Worm (Caenorhabditis elegans) whole organism, late embryonic: ENCODE measurements around the gene bub-3.

Source experiments
- nhr-11 ChIP-seq: fragments of 150-350 bp; optimal IDR thresholded peaks from 2 replicates; lab custom pipeline; 2014; ENCODE audit warnings: missing biosample characterization, missing genetic modification characterization
- pha-4 ChIP-seq: fragments of 150-350 bp; optimal IDR thresholded peaks from 2 replicates; lab custom pipeline; 2018; ENCODE audit warnings: missing biosample characterization, missing genetic modification reagents, missing genetic modification characterization
- pqm-1 ChIP-seq: sonication (generic microtip); optimal IDR thresholded peaks from 2 replicates; lab custom pipeline; 2016; ENCODE audit warnings: missing genetic modification characterization, missing compliant biosample characterization
- pros-1 ChIP-seq: fragments of 150-350 bp; optimal IDR thresholded peaks from 2 replicates; lab custom pipeline; 2014; ENCODE audit warnings: missing biosample characterization, missing genetic modification reagents, missing genetic modification characterization
- tbx-2 ChIP-seq: sonication (generic microtip); optimal IDR thresholded peaks from 2 replicates; lab custom pipeline; 2016; ENCODE audit warnings: missing genetic modification characterization, missing compliant biosample characterization

- TF ChIP-seq nhr-11 (tag; lab: Kevin White, UChicago) = no peak
- no peak for TF ChIP-seq pha-4 (tag; lab: Kevin White, UChicago)
- no peak for TF ChIP-seq pqm-1 (tag; lab: Kevin White, UChicago)
- no peak for TF ChIP-seq tbx-2 (tag; lab: Kevin White, UChicago)
- no peak for TF ChIP-seq pros-1
Observed at ce11 chrII:13678555-13679119, 47.2 kb upstream of the bub-3 start.
